Worm (Caenorhabditis elegans): ENCODE measurements around the gene F34H10.5.

DNA sequence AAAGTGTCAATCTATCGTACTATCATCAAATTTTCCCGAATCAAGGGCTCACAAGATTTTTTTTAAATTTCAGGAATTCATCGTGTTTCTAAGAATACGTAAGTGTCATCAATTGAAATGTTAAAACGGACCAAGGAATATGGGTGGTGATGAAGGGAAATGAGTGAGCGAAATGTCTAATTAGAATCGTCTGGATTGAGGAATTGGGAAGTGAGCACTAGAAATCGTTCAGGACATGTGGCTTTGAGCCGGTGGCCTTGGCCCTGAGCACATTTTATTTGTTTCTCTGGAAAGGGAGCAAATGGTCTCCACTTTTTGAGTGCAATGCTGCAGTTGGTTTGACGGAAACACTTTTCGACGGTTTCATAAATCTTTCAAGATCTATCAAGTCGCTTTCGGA lies 18.8 kb downstream of the F34H10.5 start:
- TF ChIP-seq C08G9.2 (tag; optimal IDR thresholded peaks at IDR 0.05) (no peak), rnt-1 (tag; optimal IDR thresholded peaks at IDR 0.05) (no peak), ets-4 (tag; optimal IDR thresholded peaks at IDR 0.05) (no peak), ceh-30 (tag; optimal IDR thresholded peaks at IDR 0.05) (no peak), ceh-31 (tag; optimal IDR thresholded peaks at IDR 0.05) (no peak), pqm-1 (tag; optimal IDR thresholded peaks at IDR 0.05) (no peak), unc-42 (tag; optimal IDR thresholded peaks at IDR 0.05) (no peak), fax-1 (tag; optimal IDR thresholded peaks at IDR 0.05) (no peak), ceh-18 (tag; optimal IDR thresholded peaks at IDR 0.05) (no peak), ama-1 (optimal IDR thresholded peaks at IDR 0.05) (no peak), hlh-30 (tag; optimal IDR thresholded peaks at IDR 0.05; ENCODE audit: insufficient read depth) (no peak), ttx-3 (tag; optimal IDR thresholded peaks at IDR 0.05) (no peak)

Data from whole organism, late embryonic.